Fruit fly (Drosophila melanogaster) ovary, adult (tissue): Measurements from ENCODE around the gene cic.

Experiments used
- CG17801 ChIP-seq: fragments of 200-800 bp; optimal IDR thresholded peaks from 2 replicates; lab custom pipeline; 2019; ENCODE audit warnings: missing biosample characterization, mild to moderate bottlenecking, missing genetic modification characterization, moderate library complexity; ENCODE audit not compliant: partially characterized antibody

cic gene

DNA sequence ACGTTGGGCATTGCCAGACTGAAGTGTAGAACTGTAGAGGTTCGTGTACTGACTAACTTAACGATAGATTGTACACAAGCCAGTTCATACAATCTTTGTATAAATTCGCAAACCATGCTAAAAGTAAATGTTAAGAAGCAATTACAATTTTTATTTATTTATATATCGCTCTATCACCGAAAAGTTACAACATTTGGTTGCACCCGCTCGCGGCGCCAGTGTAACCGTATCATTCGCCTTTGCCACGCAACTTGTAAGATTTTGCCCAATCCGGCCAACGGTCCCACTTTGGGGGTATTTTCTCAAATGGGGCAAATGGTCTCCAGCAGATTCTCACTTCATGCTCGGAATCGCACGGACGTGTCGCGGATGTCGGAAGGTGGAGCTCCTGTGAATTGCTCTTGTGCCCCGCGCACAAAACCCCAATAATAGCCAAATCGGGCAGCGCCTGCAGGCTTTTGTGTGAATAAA, at the start of gene cic:
TSS of gene cic (plus strand) at position 328 of the 471 bp plus-strand sequence.
- TF ChIP-seq CG17801 (GFP tag; lab: Kevin White, UChicago): peak; percentile 30

DNA sequence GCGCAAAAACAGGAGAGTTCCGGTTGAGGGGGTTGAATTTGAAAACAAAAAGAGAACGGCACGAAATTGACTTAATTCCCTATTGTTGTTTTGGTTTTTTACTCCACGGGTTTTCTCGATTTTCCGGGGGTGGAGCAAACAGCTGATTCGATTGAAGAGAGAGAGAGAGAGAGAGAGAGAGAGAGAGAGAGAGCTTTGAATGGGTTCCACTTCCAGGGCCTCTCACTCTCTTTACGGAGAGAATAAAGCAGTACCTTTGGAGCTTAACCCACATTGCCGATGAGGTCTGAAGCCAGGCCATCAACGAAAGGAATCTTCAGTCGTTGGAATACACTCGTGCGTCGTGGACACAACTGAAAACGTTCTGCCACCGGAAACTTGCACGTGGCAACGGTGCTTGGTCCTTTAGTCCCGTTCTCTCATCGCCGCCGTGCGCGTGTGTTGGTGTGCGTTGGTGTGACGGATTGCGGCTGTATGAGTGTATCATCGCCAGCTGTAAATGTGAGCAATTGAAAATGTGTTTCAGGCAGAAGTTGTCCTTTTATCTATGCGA, 48.0 kb upstream of the cic start, which contains the start of gene Nlg4:
TSS of gene Nlg4 (plus strand) at position 332 of the 553 bp plus-strand sequence.
- no peak for TF ChIP-seq CG17801 (GFP tag; lab: Kevin White, UChicago)

DNA sequence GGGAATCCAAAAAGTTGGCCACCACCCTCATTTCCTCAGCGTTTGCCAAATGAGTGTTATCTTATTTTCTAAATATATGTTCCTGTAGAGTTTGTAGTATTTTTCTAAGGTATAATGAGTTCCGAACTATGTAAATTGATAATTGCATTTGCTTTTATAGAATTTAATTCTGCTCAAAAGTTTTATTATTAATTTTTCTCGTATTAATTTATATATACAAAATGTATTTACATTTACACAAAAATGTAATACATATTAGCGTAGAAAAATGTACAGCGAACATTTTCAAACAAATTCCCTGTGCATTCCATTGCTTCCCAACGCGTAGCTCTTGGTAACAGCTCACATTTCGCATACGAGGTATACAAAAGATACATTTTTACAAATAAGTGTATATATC, 42.9 kb upstream of the cic start, which contains the start of gene CG17199:
TSS of gene CG17199 (minus strand) at position 101 of the 400 bp plus-strand sequence.
- no peak for TF ChIP-seq CG17801 (GFP tag; lab: Kevin White, UChicago)

- no peak for TF ChIP-seq CG17801 (GFP tag; lab: Kevin White, UChicago)
Observed at dm6 chr3R:20227548-20227947, 25.0 kb upstream of the cic start.

dm6 chr3R:20238008-20238407, 14.6 kb upstream of the cic start:
- no peak for TF ChIP-seq CG17801 (GFP tag; lab: Kevin White, UChicago)

- TF ChIP-seq CG17801 (GFP tag; lab: Kevin White, UChicago): no peak
Observed at dm6 chr3R:20253002-20253584, 523 bp downstream of the cic start.

DNA sequence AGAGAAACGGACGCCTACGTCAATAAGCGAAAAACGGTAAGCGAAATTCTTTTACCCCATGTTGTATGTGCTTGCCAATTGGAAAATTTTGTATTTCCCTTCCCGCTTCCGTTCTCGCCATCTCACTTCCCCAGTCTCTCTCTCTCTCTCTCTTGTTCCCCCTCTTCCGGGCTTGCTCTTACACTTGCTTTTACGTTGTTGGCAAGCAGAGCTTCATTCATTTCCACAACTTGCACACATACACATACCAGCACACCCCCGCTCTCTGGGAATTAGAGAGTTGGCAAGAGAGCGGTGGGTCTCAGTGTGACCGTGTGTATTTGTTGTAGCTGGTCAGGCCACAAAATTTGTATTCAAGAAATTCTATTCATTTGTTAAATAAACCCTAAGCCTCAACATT, 1.2 kb downstream of the cic start:
- TF ChIP-seq CG17801 (GFP tag; lab: Kevin White, UChicago): no peak

DNA sequence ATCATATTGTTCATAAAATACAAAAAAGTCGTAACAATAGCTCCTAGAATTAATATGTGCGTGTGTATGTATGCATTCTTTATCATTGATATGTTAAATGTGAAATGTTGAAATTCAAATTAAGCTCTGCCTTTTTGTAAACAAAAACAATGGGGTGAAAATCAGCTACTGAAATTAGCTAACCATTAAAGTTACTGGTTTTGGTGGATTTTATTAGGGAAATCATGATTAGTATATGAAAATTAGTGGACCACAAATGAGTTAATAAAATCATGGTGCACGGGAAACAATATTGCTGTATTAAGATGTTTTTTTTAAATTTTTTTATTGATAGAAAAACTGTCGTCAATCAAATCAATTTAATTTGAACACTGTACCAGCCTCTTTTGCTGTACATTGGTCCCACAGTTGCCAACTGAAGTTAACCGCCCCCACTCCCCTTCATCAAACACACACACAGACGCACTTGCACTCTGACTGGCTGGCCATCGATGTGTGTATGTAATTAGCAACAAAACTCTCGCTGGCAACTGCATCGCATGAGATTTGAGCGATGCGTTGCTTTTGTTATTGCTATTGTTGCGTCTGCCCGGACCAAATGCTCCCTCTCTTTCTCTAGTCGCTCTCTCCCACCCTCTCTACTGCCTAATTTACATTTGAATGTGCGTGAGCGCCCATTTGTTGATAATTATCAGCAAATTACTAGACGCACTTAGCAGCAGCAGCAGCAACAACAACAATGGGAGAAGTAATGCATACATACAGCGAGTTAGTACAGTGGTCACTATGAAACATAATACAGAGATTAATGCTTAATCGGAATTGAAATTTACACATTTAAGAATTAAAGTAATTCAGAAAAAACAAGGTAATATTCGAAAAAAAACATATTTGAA, 1.9 kb downstream of the cic start:
- TF ChIP-seq CG17801 (GFP tag; lab: Kevin White, UChicago): no peak

- no peak for TF ChIP-seq CG17801 (GFP tag; lab: Kevin White, UChicago)
Observed at dm6 chr3R:20256278-20256979, 3.9 kb downstream of the cic start.

DNA sequence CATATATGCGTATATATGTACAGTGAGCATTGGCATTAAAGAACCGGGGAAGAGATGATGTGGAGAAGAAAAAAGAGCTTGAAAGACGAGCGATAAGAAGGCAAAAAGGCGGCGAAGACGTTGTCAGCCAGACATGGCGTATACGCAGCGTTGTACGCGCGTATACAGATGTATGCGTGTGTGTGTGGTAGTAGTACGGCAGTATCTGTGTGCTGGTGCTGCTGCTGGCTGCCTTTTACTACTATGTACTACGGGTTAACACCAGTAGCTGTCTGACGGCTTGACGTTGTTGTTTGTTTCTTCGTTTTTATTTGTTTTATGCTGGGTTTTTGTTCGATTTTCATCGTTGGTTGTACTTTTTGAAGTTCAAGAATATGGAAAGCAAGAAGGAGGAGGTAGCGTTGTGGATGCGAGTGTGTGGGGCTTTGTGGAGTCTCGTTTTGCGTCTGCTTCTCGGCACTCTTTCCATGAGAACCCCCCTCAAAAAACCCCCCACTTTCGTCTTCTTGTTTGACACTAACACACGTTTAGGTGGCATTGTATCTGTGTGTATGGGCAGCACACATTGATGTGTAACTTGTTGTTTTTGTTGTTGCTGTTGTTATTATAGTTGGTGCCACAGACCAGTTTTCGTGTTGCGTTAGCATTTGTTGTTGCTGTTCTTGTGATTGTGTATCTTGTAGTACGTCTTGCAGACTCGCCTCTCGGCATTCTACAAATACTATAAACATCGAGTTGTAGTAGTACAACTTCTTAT, 4.8 kb downstream of the cic start:
- no peak for TF ChIP-seq CG17801 (GFP tag; lab: Kevin White, UChicago)

dm6 chr3R:20257937-20258334, 5.4 kb downstream of the cic start:
- no peak for TF ChIP-seq CG17801 (GFP tag; lab: Kevin White, UChicago)

DNA sequence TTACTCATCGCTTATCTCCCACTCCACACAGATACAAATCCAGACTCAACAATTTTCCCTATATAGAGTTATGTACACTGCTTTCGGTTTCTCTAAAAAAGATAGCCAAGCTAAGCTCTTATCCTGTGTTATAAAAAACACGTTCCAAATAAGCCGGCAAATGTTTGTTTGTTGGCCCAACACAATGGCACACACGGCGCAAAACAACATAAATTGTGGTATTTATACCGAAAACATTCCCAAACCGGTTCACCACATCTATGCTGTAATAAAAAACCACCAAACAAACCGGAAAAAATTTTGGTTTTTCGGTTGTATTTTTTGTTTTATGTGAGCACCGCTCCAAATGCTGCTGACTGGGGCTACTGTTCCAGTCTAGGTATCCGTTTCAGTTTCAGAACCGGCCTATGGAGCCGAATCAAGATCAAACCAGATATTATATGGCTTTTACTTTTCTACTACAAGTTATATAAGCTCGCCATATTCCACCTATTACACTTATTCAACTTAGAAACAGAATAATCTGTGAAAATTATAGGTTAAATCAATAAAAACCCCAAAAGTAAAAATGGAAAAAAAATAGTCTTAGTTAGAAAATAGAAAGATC, 6.3 kb downstream of the cic start:
- no peak for TF ChIP-seq CG17801 (GFP tag; lab: Kevin White, UChicago)

DNA sequence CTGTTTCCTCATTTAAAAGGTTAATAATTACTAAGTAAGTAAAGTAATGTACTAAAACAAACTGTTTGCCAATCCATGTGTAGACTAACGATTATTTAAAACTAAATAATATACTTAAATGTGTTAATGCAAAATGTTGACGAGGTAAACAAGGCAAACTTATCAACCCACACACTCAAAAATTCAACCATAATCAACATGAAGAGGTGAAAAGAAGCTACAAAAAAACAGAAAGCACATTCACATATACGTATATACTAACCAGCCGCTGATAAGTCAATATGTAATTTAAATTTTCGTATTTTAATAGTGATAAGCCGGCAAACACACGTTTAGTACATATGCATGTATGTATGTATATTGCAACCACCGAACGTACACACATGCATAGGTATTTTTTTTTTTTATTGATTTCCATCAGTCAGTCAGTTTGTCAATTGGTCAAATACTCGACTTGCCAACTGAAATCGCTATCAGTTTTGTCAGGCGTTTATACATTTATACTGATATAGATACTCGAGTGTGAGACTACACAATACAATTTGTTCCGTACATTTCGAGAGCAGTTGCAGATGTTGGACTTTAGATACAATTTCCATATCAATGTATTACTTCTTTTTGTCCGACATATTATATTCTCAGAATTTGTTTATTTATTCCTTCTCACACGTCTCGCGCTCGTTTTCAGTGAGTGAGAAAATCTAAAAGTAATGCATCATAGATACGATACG, 7.0 kb downstream of the cic start:
- no peak for TF ChIP-seq CG17801 (GFP tag; lab: Kevin White, UChicago)
